Fruit fly (Drosophila melanogaster) whole organism, prepupa: ENCODE measurements around the gene CG15025.

Experiments used
- Blimp-1 ChIP-seq: fragments of 200-800 bp; sonication (Bioruptor generic); optimal IDR thresholded peaks from 3 replicates; lab custom pipeline; 2017; ENCODE audit warnings: missing biosample characterization, missing genetic modification characterization, mild to moderate bottlenecking, moderate library complexity, missing genetic modification reagents
- CG10631 ChIP-seq: fragments of 200-800 bp; sonication (Bioruptor generic); optimal IDR thresholded peaks from 2 replicates; lab custom pipeline; 2016; ENCODE audit warnings: missing biosample characterization, missing genetic modification characterization
- CG10669 ChIP-seq: fragments of 200-800 bp; sonication (Bioruptor generic); optimal IDR thresholded peaks from 3 replicates; lab custom pipeline; 2018; ENCODE audit warnings: missing biosample characterization, mild to moderate bottlenecking, missing genetic modification characterization, moderate library complexity
- CG11294 ChIP-seq: fragments of 200-800 bp; sonication (Bioruptor generic); IDR thresholded peaks from 2 replicates; pipeline ENCODE4 v1.3.6; 2022; ENCODE audit warnings: missing biosample characterization, missing genetic modification characterization
- CG11902 ChIP-seq: fragments of 200-800 bp; sonication (Bioruptor generic); optimal IDR thresholded peaks from 3 replicates; lab custom pipeline; 2016; ENCODE audit warnings: missing biosample characterization, missing genetic modification characterization
- CG16779 ChIP-seq: fragments of 200-800 bp; sonication (Bioruptor generic); optimal IDR thresholded peaks from 3 replicates; lab custom pipeline; 2017; ENCODE audit warnings: missing biosample characterization, mild to moderate bottlenecking, missing genetic modification characterization
- CG3032 ChIP-seq: fragments of 200-800 bp; optimal IDR thresholded peaks from 2 replicates; lab custom pipeline; 2019; ENCODE audit warnings: missing biosample characterization, mild to moderate bottlenecking, missing genetic modification characterization, moderate library complexity
- CG31627 ChIP-seq: fragments of 200-800 bp; sonication (Bioruptor generic); optimal IDR thresholded peaks from 3 replicates; lab custom pipeline; 2016; ENCODE audit warnings: missing biosample characterization, missing genetic modification characterization
- CG34406 ChIP-seq: fragments of 200-800 bp; sonication (Bioruptor generic); optimal IDR thresholded peaks from 3 replicates; lab custom pipeline; 2016; ENCODE audit warnings: missing biosample characterization, missing genetic modification characterization
- CG4318 ChIP-seq: fragments of 200-800 bp; sonication (Bioruptor generic); optimal IDR thresholded peaks from 3 replicates; lab custom pipeline; 2017; ENCODE audit warnings: missing biosample characterization, mild to moderate bottlenecking, missing genetic modification characterization
- CG6163 ChIP-seq: fragments of 200-800 bp; sonication (Bioruptor generic); IDR thresholded peaks from 3 replicates; pipeline ENCODE4 v1.3.6; 2022; ENCODE audit warnings: missing biosample characterization, missing genetic modification characterization
- CG6792 ChIP-seq: fragments of 200-800 bp; sonication (Bioruptor generic); optimal IDR thresholded peaks from 3 replicates; lab custom pipeline; 2016; ENCODE audit warnings: missing biosample characterization, missing genetic modification characterization
- CG6808 ChIP-seq: fragments of 200-800 bp; sonication (Bioruptor generic); optimal IDR thresholded peaks from 3 replicates; lab custom pipeline; 2017; ENCODE audit warnings: missing biosample characterization, missing genetic modification characterization, mild to moderate bottlenecking, moderate library complexity, missing genetic modification reagents
- CG6854 ChIP-seq: fragments of 200-800 bp; sonication (Bioruptor generic); optimal IDR thresholded peaks from 2 replicates; lab custom pipeline; 2017; ENCODE audit warnings: missing biosample characterization, mild to moderate bottlenecking, missing genetic modification characterization
- CG7368 ChIP-seq: fragments of 200-800 bp; sonication (Bioruptor generic); optimal IDR thresholded peaks from 3 replicates; lab custom pipeline; 2016; ENCODE audit warnings: missing biosample characterization, missing genetic modification characterization
- CG8119 ChIP-seq: fragments of 200-800 bp; sonication (Bioruptor generic); IDR thresholded peaks from 3 replicates; pipeline ENCODE4 v1.3.6; 2022; ENCODE audit warnings: missing biosample characterization, missing genetic modification characterization
- CG8319 ChIP-seq: fragments of 200-800 bp; sonication (Bioruptor generic); optimal IDR thresholded peaks from 3 replicates; lab custom pipeline; 2016; ENCODE audit warnings: missing biosample characterization, missing genetic modification characterization
- CG8632 ChIP-seq: fragments of 200-800 bp; sonication (Bioruptor generic); optimal IDR thresholded peaks from 3 replicates; lab custom pipeline; 2016; ENCODE audit warnings: missing biosample characterization, missing genetic modification characterization
- Eip75B ChIP-seq: fragments of 200-800 bp; sonication (Bioruptor generic); optimal IDR thresholded peaks from 3 replicates; lab custom pipeline; 2016; ENCODE audit warnings: missing biosample characterization, missing genetic modification characterization
- Eip78C ChIP-seq: fragments of 200-800 bp; sonication (Bioruptor generic); peaks from one replicate; lab custom pipeline; 2016; ENCODE audit warnings: missing biosample characterization, missing genetic modification characterization
- Eip93F ChIP-seq: fragments of 200-800 bp; sonication (Bioruptor generic); optimal IDR thresholded peaks from 2 replicates; lab custom pipeline; 2016; ENCODE audit warnings: missing biosample characterization, mild to moderate bottlenecking, missing genetic modification characterization
- Ets21C ChIP-seq: fragments of 200-800 bp; sonication (Bioruptor generic); optimal IDR thresholded peaks from 3 replicates; lab custom pipeline; 2016; ENCODE audit warnings: missing biosample characterization, missing genetic modification characterization
- Ets96B ChIP-seq: fragments of 200-800 bp; optimal IDR thresholded peaks from 2 replicates; lab custom pipeline; 2019; ENCODE audit warnings: missing biosample characterization, mild to moderate bottlenecking, missing genetic modification characterization, moderate library complexity
- Hr38 ChIP-seq: sonication (Bioruptor generic); optimal IDR thresholded peaks from 2 replicates; lab custom pipeline; 2016; ENCODE audit warnings: missing biosample characterization, missing genetic modification characterization
- Lpt ChIP-seq: fragments of 200-800 bp; sonication (Bioruptor generic); optimal IDR thresholded peaks from 3 replicates; lab custom pipeline; 2016; ENCODE audit warnings: missing biosample characterization, missing genetic modification characterization
- Met ChIP-seq: fragments of 200-800 bp; sonication (Bioruptor generic); optimal IDR thresholded peaks from 3 replicates; lab custom pipeline; 2016; ENCODE audit warnings: missing biosample characterization, missing genetic modification characterization
- OdsH ChIP-seq: fragments of 200-800 bp; sonication (Bioruptor generic); optimal IDR thresholded peaks from 3 replicates; lab custom pipeline; 2016; ENCODE audit warnings: missing biosample characterization, missing genetic modification characterization
- Smox ChIP-seq: fragments of 200-800 bp; sonication (Bioruptor generic); optimal IDR thresholded peaks from 3 replicates; lab custom pipeline; 2016; ENCODE audit warnings: missing biosample characterization, missing genetic modification characterization
- Sox102F ChIP-seq: fragments of 200-800 bp; sonication (Bioruptor generic); optimal IDR thresholded peaks from 2 replicates; lab custom pipeline; 2016; ENCODE audit warnings: missing biosample characterization, mild to moderate bottlenecking, missing genetic modification characterization
- Sox14 ChIP-seq: fragments of 200-800 bp; sonication (Bioruptor generic); optimal IDR thresholded peaks from 3 replicates; lab custom pipeline; 2016; ENCODE audit warnings: missing biosample characterization, missing genetic modification characterization
- Sox15 ChIP-seq: fragments of 200-800 bp; sonication (Bioruptor generic); optimal IDR thresholded peaks from 3 replicates; lab custom pipeline; 2016; ENCODE audit warnings: missing biosample characterization, missing genetic modification characterization
- achi ChIP-seq: fragments of 200-800 bp; sonication (Bioruptor generic); optimal IDR thresholded peaks from 3 replicates; lab custom pipeline; 2016; ENCODE audit warnings: missing biosample characterization, missing genetic modification characterization
- acj6 ChIP-seq: fragments of 200-800 bp; sonication (Bioruptor generic); optimal IDR thresholded peaks from 3 replicates; lab custom pipeline; 2016; ENCODE audit warnings: missing biosample characterization, missing genetic modification characterization
- cyc ChIP-seq: fragments of 200-800 bp; sonication (Bioruptor generic); optimal IDR thresholded peaks from 3 replicates; lab custom pipeline; 2016; ENCODE audit warnings: missing biosample characterization, missing genetic modification characterization
- dac ChIP-seq: fragments of 200-800 bp; sonication (Bioruptor generic); optimal IDR thresholded peaks from 2 replicates; lab custom pipeline; 2017; ENCODE audit warnings: missing biosample characterization, mild to moderate bottlenecking, missing genetic modification characterization
- dsx ChIP-seq: fragments of 200-800 bp; optimal IDR thresholded peaks from 3 replicates; lab custom pipeline; 2019; ENCODE audit warnings: missing biosample characterization, mild to moderate bottlenecking, missing genetic modification characterization, moderate library complexity; ENCODE audit not compliant: poor library complexity, severe bottlenecking
- esn ChIP-seq: fragments of 200-800 bp; sonication (Bioruptor generic); optimal IDR thresholded peaks from 2 replicates; lab custom pipeline; 2016; ENCODE audit warnings: missing biosample characterization, mild to moderate bottlenecking, missing genetic modification characterization, moderate library complexity
- fd59A ChIP-seq: fragments of 200-800 bp; sonication (Bioruptor generic); optimal IDR thresholded peaks from 2 replicates; lab custom pipeline; 2017; ENCODE audit warnings: missing biosample characterization, mild to moderate bottlenecking, missing genetic modification characterization, missing genetic modification reagents
- fd85E ChIP-seq: fragments of 200-800 bp; sonication (Bioruptor generic); optimal IDR thresholded peaks from 3 replicates; lab custom pipeline; 2016; ENCODE audit warnings: missing biosample characterization, missing genetic modification characterization
- fkh ChIP-seq: fragments of 200-800 bp; sonication (Bioruptor generic); optimal IDR thresholded peaks from 3 replicates; lab custom pipeline; 2017; ENCODE audit warnings: missing biosample characterization, mild to moderate bottlenecking, missing genetic modification characterization, moderate library complexity
- lz ChIP-seq: fragments of 200-800 bp; sonication (Bioruptor generic); optimal IDR thresholded peaks from 3 replicates; lab custom pipeline; 2016; ENCODE audit warnings: missing biosample characterization, missing genetic modification characterization
- net ChIP-seq: fragments of 200-800 bp; sonication (Bioruptor generic); optimal IDR thresholded peaks from 3 replicates; lab custom pipeline; 2016; ENCODE audit warnings: missing biosample characterization, missing genetic modification characterization
- pdm3 ChIP-seq: fragments of 200-800 bp; sonication (Bioruptor generic); optimal IDR thresholded peaks from 3 replicates; lab custom pipeline; 2016; ENCODE audit warnings: missing biosample characterization, missing genetic modification characterization
- spab ChIP-seq: fragments of 200-800 bp; sonication (Bioruptor generic); optimal IDR thresholded peaks from 2 replicates; lab custom pipeline; 2017; ENCODE audit warnings: missing biosample characterization, mild to moderate bottlenecking, missing genetic modification characterization, missing genetic modification reagents
- svp ChIP-seq: fragments of 200-800 bp; sonication (Bioruptor generic); peaks from one replicate; lab custom pipeline; 2016; ENCODE audit warnings: missing biosample characterization, missing genetic modification characterization
- topi ChIP-seq: fragments of 200-800 bp; sonication (Bioruptor generic); optimal IDR thresholded peaks from 3 replicates; lab custom pipeline; 2016; ENCODE audit warnings: missing biosample characterization, missing genetic modification characterization
- vri ChIP-seq: fragments of 200-800 bp; sonication (Bioruptor generic); optimal IDR thresholded peaks from 3 replicates; lab custom pipeline; 2016; ENCODE audit warnings: missing biosample characterization, mild to moderate bottlenecking, missing genetic modification characterization

The CG15025 gene

DNA sequence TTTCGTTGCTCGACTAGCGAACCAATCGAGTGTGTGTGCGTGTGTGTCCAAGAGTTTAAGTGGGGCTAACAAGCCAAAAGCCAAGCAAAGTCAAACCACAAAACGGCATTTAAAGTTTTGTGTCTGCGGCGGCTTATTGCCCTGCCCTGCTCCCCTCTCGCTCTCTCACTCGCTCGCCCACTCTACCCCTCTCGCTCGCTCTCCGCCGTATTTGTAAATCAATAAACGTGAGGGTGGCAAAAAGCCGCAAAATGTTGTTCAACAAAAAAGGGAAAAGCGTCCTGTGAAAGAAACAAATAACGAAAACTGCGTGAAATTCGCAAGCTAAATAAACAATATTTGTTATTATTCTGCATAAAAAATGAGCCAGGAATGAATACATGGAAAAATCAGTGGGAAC, 8.9 kb upstream of the CG15025 start:
- no peak for TF ChIP-seq OdsH
- no peak for TF ChIP-seq CG16779 (tag; lab: Kevin White, UChicago)
- TF ChIP-seq CG6808 (GFP tag; lab: Kevin White, UChicago), result no peak
- no peak for TF ChIP-seq Blimp-1
- no peak for TF ChIP-seq CG4318 (GFP tag; lab: Kevin White, UChicago)
- TF ChIP-seq CG11294, result no peak
- TF ChIP-seq acj6, result no peak
- TF ChIP-seq CG6854, result no peak
- TF ChIP-seq vri (GFP tag; lab: Kevin White, UChicago), result no peak
- TF ChIP-seq lz (GFP tag; lab: Kevin White, UChicago), result no peak
- TF ChIP-seq Sox102F, result no peak
- no peak for TF ChIP-seq CG3032 (tag; lab: Kevin White, UChicago)

- TF ChIP-seq Blimp-1, result no peak
- 0 out of 3 replicates have a peak, but pooled peaks have one; percentile 2 for TF ChIP-seq CG6163 (GFP tag; lab: Robert Waterston, UW)
- TF ChIP-seq Eip93F (GFP tag; lab: Kevin White, UChicago), result no peak
Observed at dm6 chr3R:19499374-19499703, 8.4 kb upstream of the CG15025 start.

DNA sequence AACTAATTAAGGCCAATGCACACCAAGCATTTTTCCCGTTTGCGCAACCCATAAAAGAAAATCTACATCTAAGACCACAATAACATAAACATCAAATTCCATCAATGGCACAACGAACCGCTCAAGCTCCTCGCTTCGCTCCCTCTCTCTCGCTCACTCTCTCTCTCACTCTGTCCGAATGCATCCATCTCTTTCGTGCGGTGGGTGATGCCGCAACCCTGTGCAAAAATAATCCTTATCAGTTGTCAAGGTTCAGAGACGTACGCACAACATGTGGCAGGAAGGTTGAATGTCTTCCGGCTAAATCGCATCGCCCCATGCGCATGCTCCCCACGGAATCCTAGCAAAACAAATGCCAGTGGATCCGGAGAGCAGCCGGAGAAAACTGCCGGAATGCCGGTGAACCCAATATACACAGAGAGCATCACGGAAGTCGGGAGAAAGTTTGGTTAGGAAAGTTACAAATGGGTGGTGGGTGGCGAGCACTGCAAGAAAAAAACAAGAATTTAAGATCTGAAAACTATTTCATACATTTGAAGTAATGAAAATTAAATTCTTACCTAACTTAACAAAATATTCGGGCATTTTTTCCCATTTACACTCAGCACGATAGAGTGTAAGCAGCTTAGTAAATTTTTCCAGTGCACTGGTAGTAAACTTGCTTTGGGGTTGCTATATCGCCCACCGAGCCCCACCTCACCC, 7.9 kb upstream of the CG15025 start:
- TF ChIP-seq Eip75B (GFP tag; lab: Kevin White, UChicago) (peak; percentile 66), CG7368 (GFP tag; lab: Kevin White, UChicago) (peak; percentile 79), Eip93F (GFP tag; lab: Kevin White, UChicago) (no peak), Hr38 (no peak), Met (GFP tag; lab: Kevin White, UChicago) (peak; percentile 65), pdm3 (GFP tag; lab: Kevin White, UChicago) (peak; percentile 73), Sox14 (GFP tag; lab: Kevin White, UChicago) (peak; percentile 75), spab (GFP tag; lab: Kevin White, UChicago) (peak; percentile 73), CG8319 (GFP tag; lab: Kevin White, UChicago) (peak; percentile 63), CG8119 (GFP tag; lab: Robert Waterston, UW) (peak; percentile 85), topi (GFP tag; lab: Kevin White, UChicago) (peak; percentile 70), Eip78C (peak; percentile 91), Smox (GFP tag; lab: Kevin White, UChicago) (peak; percentile 69), CG11902 (GFP tag; lab: Kevin White, UChicago) (peak; percentile 54), CG6792 (GFP tag; lab: Kevin White, UChicago) (peak; percentile 83), CG6854 (peak; percentile 32), CG8632 (GFP tag; lab: Kevin White, UChicago) (peak; percentile 69), fd85E (peak; percentile 21), net (GFP tag; lab: Kevin White, UChicago) (peak; percentile 71), CG6808 (GFP tag; lab: Kevin White, UChicago) (peak; percentile 82), CG16779 (tag; lab: Kevin White, UChicago) (peak; percentile 77), vri (GFP tag; lab: Kevin White, UChicago) (peak; percentile 37), Blimp-1 (peak; percentile 40), Sox102F (peak; percentile 56), CG10631 (peak; percentile 83), CG31627 (GFP tag; lab: Kevin White, UChicago) (peak; percentile 71), dac (GFP tag; lab: Kevin White, UChicago) (peak; percentile 65), fd59A (GFP tag; lab: Kevin White, UChicago) (peak; percentile 77), CG10669 (GFP tag; lab: Kevin White, UChicago) (peak; percentile 83), CG34406 (GFP tag; lab: Kevin White, UChicago) (peak; percentile 75), dsx (GFP tag; lab: Kevin White, UChicago) (peak; percentile 76), cyc (GFP tag; lab: Kevin White, UChicago) (peak; percentile 71), svp (peak; percentile 72), Lpt (peak; percentile 56), esn (GFP tag; lab: Kevin White, UChicago) (peak; percentile 73), Ets96B (peak; percentile 82), Ets21C (peak; percentile 58), fkh (GFP tag; lab: Kevin White, UChicago) (peak; percentile 61), achi (peak; percentile 80), CG11294 (peak; percentile 83), Sox15 (GFP tag; lab: Kevin White, UChicago) (peak; percentile 61)
